Worm (Caenorhabditis elegans): ENCODE measurements around the gene hrg-1.

ce11 chrX:4005014-4005413 is 11.0 kb downstream of the hrg-1 start, which contains the start of gene R02E12.4:
- no peak for TF ChIP-seq drap-1 (GFP tag; optimal IDR thresholded peaks at IDR 0.05)
- TF ChIP-seq sptf-1 (tag; optimal IDR thresholded peaks at IDR 0.05) = no peak
- TF ChIP-seq ces-1 (GFP tag; optimal IDR thresholded peaks at IDR 0.05) = no peak
- no peak for TF ChIP-seq ztf-11 (tag; optimal IDR thresholded peaks at IDR 0.05)
- TF ChIP-seq elt-1 (tag; optimal IDR thresholded peaks at IDR 0.05; ENCODE audit: borderline replicate concordance, insufficient read depth) = no peak
- TF ChIP-seq unc-62 (GFP tag; optimal IDR thresholded peaks at IDR 0.05) = no peak
- TF ChIP-seq unc-120 (tag; optimal IDR thresholded peaks at IDR 0.05; ENCODE audit: poor library complexity, severe bottlenecking) = no peak
- no peak for TF ChIP-seq ceh-83 (GFP tag; optimal IDR thresholded peaks at IDR 0.05)
- TF ChIP-seq hlh-1 (tag; optimal IDR thresholded peaks at IDR 0.05) = no peak
- no peak for TF ChIP-seq bed-3 (GFP tag; optimal IDR thresholded peaks at IDR 0.05)
